Fruit fly (Drosophila melanogaster) whole organism, embryonic: Measurements from ENCODE around the gene Atg2.
A peak's percentile ranks its signal among the peaks of the same experiment; 100 is the strongest.

Source experiments
- Antp ChIP-seq: fragments of 200-800 bp; sonication (Bioruptor generic); optimal IDR thresholded peaks from 3 replicates; lab custom pipeline; 2016; ENCODE audit warnings: missing biosample characterization, missing genetic modification characterization
- CG10267 ChIP-seq: fragments of 200-800 bp; sonication (Bioruptor generic); optimal IDR thresholded peaks from 2 replicates; lab custom pipeline; 2018; ENCODE audit warnings: missing biosample characterization, mild to moderate bottlenecking, missing genetic modification characterization, moderate library complexity
- CG10321 ChIP-seq: fragments of 200-800 bp; sonication (Bioruptor generic); IDR thresholded peaks from 2 replicates; pipeline ENCODE4 v1.3.6; 2022; ENCODE audit warnings: missing biosample characterization, missing genetic modification characterization
- CG11456 ChIP-seq: fragments of 200-800 bp; sonication (Bioruptor generic); IDR thresholded peaks from 3 replicates; pipeline ENCODE4 v1.3.6; 2022; ENCODE audit warnings: missing biosample characterization, missing genetic modification characterization
- CG12299 ChIP-seq: fragments of 200-800 bp; sonication (Bioruptor generic); optimal IDR thresholded peaks from 2 replicates; lab custom pipeline; 2018; ENCODE audit warnings: missing biosample characterization, mild to moderate bottlenecking, missing genetic modification characterization
- CG13287 ChIP-seq: fragments of 200-800 bp; sonication (Bioruptor generic); IDR thresholded peaks from 2 replicates; pipeline ENCODE4 v1.3.6; 2022; ENCODE audit warnings: missing biosample characterization, missing genetic modification characterization; ENCODE audit not compliant: partially characterized antibody
- CG13296 ChIP-seq: fragments of 200-800 bp; sonication (Bioruptor generic); optimal IDR thresholded peaks from 3 replicates; lab custom pipeline; 2018; ENCODE audit warnings: missing biosample characterization, mild to moderate bottlenecking, missing genetic modification characterization
- CG17359 ChIP-seq: fragments of 200-800 bp; sonication (Bioruptor generic); optimal IDR thresholded peaks from 3 replicates; lab custom pipeline; 2018; ENCODE audit warnings: missing biosample characterization, mild to moderate bottlenecking, missing genetic modification characterization, moderate library complexity
- CG17385 ChIP-seq: fragments of 200-800 bp; sonication (Bioruptor generic); optimal IDR thresholded peaks from 3 replicates; lab custom pipeline; 2018; ENCODE audit warnings: missing biosample characterization, mild to moderate bottlenecking, missing genetic modification characterization
- CG1832 ChIP-seq: fragments of 200-800 bp; sonication (Bioruptor generic); optimal IDR thresholded peaks from 2 replicates; lab custom pipeline; 2017; ENCODE audit warnings: missing biosample characterization, mild to moderate bottlenecking, missing genetic modification characterization, inconsistent platforms
- CG2678 ChIP-seq: fragments of 200-800 bp; sonication (Bioruptor generic); optimal IDR thresholded peaks from 3 replicates; lab custom pipeline; 2019; ENCODE audit warnings: missing biosample characterization, mild to moderate bottlenecking, missing genetic modification characterization, moderate library complexity
- CG2875 ChIP-seq: fragments of 200-800 bp; sonication (Bioruptor generic); optimal IDR thresholded peaks from 2 replicates; lab custom pipeline; 2017; ENCODE audit warnings: missing biosample characterization, mild to moderate bottlenecking, missing genetic modification characterization, missing genetic modification reagents
- CG33213 ChIP-seq: fragments of 200-800 bp; sonication (Bioruptor generic); optimal IDR thresholded peaks from 3 replicates; lab custom pipeline; 2016; ENCODE audit warnings: missing biosample characterization, missing genetic modification characterization
- CG3838 ChIP-seq: fragments of 200-800 bp; sonication (Bioruptor generic); optimal IDR thresholded peaks from 3 replicates; lab custom pipeline; 2016; ENCODE audit warnings: missing biosample characterization, missing genetic modification characterization
- CG5180 ChIP-seq: fragments of 200-800 bp; sonication (Bioruptor generic); optimal IDR thresholded peaks from 3 replicates; lab custom pipeline; 2017; ENCODE audit warnings: missing biosample characterization, missing genetic modification characterization, mild to moderate bottlenecking, moderate library complexity, missing genetic modification reagents
- CG5245 ChIP-seq: fragments of 200-800 bp; sonication (Bioruptor generic); optimal IDR thresholded peaks from 3 replicates; lab custom pipeline; 2016; ENCODE audit warnings: missing biosample characterization, missing genetic modification characterization
- CG6813 ChIP-seq: fragments of 200-800 bp; sonication (Bioruptor generic); optimal IDR thresholded peaks from 2 replicates; lab custom pipeline; 2017; ENCODE audit warnings: missing biosample characterization, missing genetic modification characterization, mild to moderate bottlenecking, moderate library complexity, missing genetic modification reagents
- CG7372 ChIP-seq: fragments of 200-800 bp; sonication (Bioruptor generic); IDR thresholded peaks from 2 replicates; pipeline ENCODE4 v1.3.6; 2022; ENCODE audit warnings: missing biosample characterization, missing genetic modification characterization
- CG8281 ChIP-seq: fragments of 200-800 bp; sonication (Bioruptor generic); optimal IDR thresholded peaks from 2 replicates; lab custom pipeline; 2018; ENCODE audit warnings: missing biosample characterization, mild to moderate bottlenecking, missing genetic modification characterization, moderate library complexity
- CG8924 ChIP-seq: fragments of 200-800 bp; optimal IDR thresholded peaks from 3 replicates; lab custom pipeline; 2019; ENCODE audit warnings: missing biosample characterization, mild to moderate bottlenecking, missing genetic modification characterization, moderate library complexity
- CG9932 ChIP-seq: fragments of 200-800 bp; sonication (Bioruptor generic); IDR thresholded peaks from 2 replicates; pipeline ENCODE4 v1.3.6; 2022; ENCODE audit warnings: missing biosample characterization, missing genetic modification characterization
- D19A ChIP-seq: fragments of 200-800 bp; optimal IDR thresholded peaks from 3 replicates; lab custom pipeline; 2019; ENCODE audit warnings: missing biosample characterization, mild to moderate bottlenecking, missing genetic modification characterization, moderate library complexity
- Deaf1 ChIP-seq: fragments of 200-800 bp; optimal IDR thresholded peaks from 3 replicates; lab custom pipeline; 2019; ENCODE audit warnings: missing biosample characterization, mild to moderate bottlenecking, missing genetic modification characterization, moderate library complexity
- Ets65A ChIP-seq: fragments of 200-800 bp; sonication (Bioruptor generic); peaks from one replicate; lab custom pipeline; 2016; ENCODE audit warnings: missing biosample characterization, missing genetic modification characterization
- MTF-1 ChIP-seq: fragments of 200-800 bp; sonication (Bioruptor generic); optimal IDR thresholded peaks from 2 replicates; lab custom pipeline; 2018; ENCODE audit warnings: missing biosample characterization, mild to moderate bottlenecking, missing genetic modification characterization, borderline replicate concordance
- NC2α ChIP-seq: fragments of 200-800 bp; sonication (Bioruptor generic); optimal IDR thresholded peaks from 2 replicates; lab custom pipeline; 2016; ENCODE audit warnings: missing biosample characterization, missing genetic modification characterization
- PHDP ChIP-seq: fragments of 200-800 bp; sonication (Bioruptor generic); optimal IDR thresholded peaks from 3 replicates; lab custom pipeline; 2018; ENCODE audit warnings: missing biosample characterization, mild to moderate bottlenecking, missing genetic modification characterization, moderate library complexity
- Sry-β ChIP-seq: fragments of 200-800 bp; sonication (Bioruptor generic); optimal IDR thresholded peaks from 2 replicates; lab custom pipeline; 2018; ENCODE audit warnings: missing biosample characterization, mild to moderate bottlenecking, missing genetic modification characterization, moderate library complexity
- Stat92E ChIP-seq, 3 experiments: fragments of >200 bp in 2 of 3; fragments of 200-800 bp in 1 of 3; sonication (Bioruptor generic) in 1 of 3; optimal IDR thresholded peaks; 2 replicates each; lab custom pipeline; 2017 to 2019; ENCODE audit warnings: missing biosample characterization in 3 of 3, missing genetic modification characterization in 3 of 3, mild to moderate bottlenecking in 1 of 3, moderate library complexity in 1 of 3
- Usf ChIP-seq: fragments of 200-800 bp; sonication (Bioruptor generic); optimal IDR thresholded peaks from 2 replicates; lab custom pipeline; 2017; ENCODE audit warnings: missing genotype, missing biosample characterization, missing genetic modification characterization
- ac ChIP-seq: fragments of 200-800 bp; sonication (Bioruptor generic); optimal IDR thresholded peaks from 3 replicates; lab custom pipeline; 2017; ENCODE audit warnings: missing biosample characterization, mild to moderate bottlenecking, missing genetic modification characterization
- az2 ChIP-seq: fragments of 200-800 bp; sonication (Bioruptor generic); optimal IDR thresholded peaks from 3 replicates; lab custom pipeline; 2016; ENCODE audit warnings: missing biosample characterization, missing genetic modification characterization
- bcd ChIP-seq: fragments of 200-800 bp; sonication (Bioruptor generic); optimal IDR thresholded peaks from 2 replicates; lab custom pipeline; 2017; ENCODE audit warnings: missing biosample characterization, mild to moderate bottlenecking, missing genetic modification characterization
- cad ChIP-seq: fragments of >200 bp; optimal IDR thresholded peaks from 2 replicates; lab custom pipeline; 2017; ENCODE audit warnings: missing biosample characterization, missing genetic modification characterization
- dimm ChIP-seq: fragments of 200-800 bp; sonication (Bioruptor generic); IDR thresholded peaks from 2 replicates; pipeline ENCODE4 v1.3.6; 2022; ENCODE audit warnings: missing biosample characterization, missing genetic modification characterization
- disco-r ChIP-seq: fragments of 200-800 bp; sonication (Bioruptor generic); optimal IDR thresholded peaks from 2 replicates; lab custom pipeline; 2016; ENCODE audit warnings: missing biosample characterization, missing genetic modification characterization
- gfzf ChIP-seq: fragments of 200-800 bp; sonication (Bioruptor generic); optimal IDR thresholded peaks from 2 replicates; lab custom pipeline; 2016; ENCODE audit warnings: missing biosample characterization, mild to moderate bottlenecking, missing genetic modification characterization, moderate library complexity
- gt ChIP-seq: fragments of 200-800 bp; sonication (Bioruptor generic); IDR thresholded peaks from 2 replicates; pipeline ENCODE4 v1.3.6; 2022; ENCODE audit warnings: missing biosample characterization, missing genetic modification characterization
- hb ChIP-seq: fragments of 200-800 bp; sonication (Bioruptor generic); IDR thresholded peaks from 3 replicates; pipeline ENCODE4 v1.3.6; 2022; ENCODE audit warnings: missing biosample characterization, missing genetic modification characterization; ENCODE audit not compliant: partially characterized antibody
- klu ChIP-seq: fragments of 200-800 bp; sonication (Bioruptor generic); IDR thresholded peaks from 2 replicates; pipeline ENCODE4 v1.3.6; 2022; ENCODE audit warnings: missing biosample characterization, missing genetic modification characterization
- knrl ChIP-seq: fragments of 200-800 bp; sonication (Bioruptor generic); IDR thresholded peaks from 3 replicates; pipeline ENCODE4 v1.3.6; 2022; ENCODE audit warnings: missing biosample characterization, missing genetic modification characterization; ENCODE audit not compliant: partially characterized antibody
- p53 ChIP-seq: fragments of 200-800 bp; sonication (Bioruptor generic); optimal IDR thresholded peaks from 2 replicates; lab custom pipeline; 2016; ENCODE audit warnings: missing biosample characterization, missing genetic modification characterization
- pb ChIP-seq: fragments of 200-800 bp; sonication (Bioruptor generic); optimal IDR thresholded peaks from 3 replicates; lab custom pipeline; 2016; ENCODE audit warnings: missing biosample characterization, missing genetic modification characterization
- ranshi ChIP-seq: fragments of 200-800 bp; sonication (Bioruptor generic); IDR thresholded peaks from 2 replicates; pipeline ENCODE4 v1.3.6; 2022; ENCODE audit warnings: missing biosample characterization, missing genetic modification characterization
- sima ChIP-seq: fragments of 200-800 bp; sonication (Bioruptor generic); optimal IDR thresholded peaks from 2 replicates; lab custom pipeline; 2016; ENCODE audit warnings: missing biosample characterization, missing genetic modification characterization
- toy ChIP-seq: fragments of 200-800 bp; sonication (Bioruptor generic); IDR thresholded peaks from 2 replicates; pipeline ENCODE4 v1.3.6; 2022; ENCODE audit warnings: missing biosample characterization, missing genetic modification characterization
- wdn ChIP-seq: fragments of 200-800 bp; sonication (Bioruptor generic); IDR thresholded peaks from 2 replicates; pipeline ENCODE4 v1.3.6; 2022; ENCODE audit warnings: missing biosample characterization, missing genetic modification characterization
- wek ChIP-seq: fragments of 200-800 bp; sonication (Bioruptor generic); optimal IDR thresholded peaks from 3 replicates; lab custom pipeline; 2018; ENCODE audit warnings: missing biosample characterization, mild to moderate bottlenecking, missing genetic modification characterization, moderate library complexity

The Atg2 gene

dm6 chr3L:2766269-2767088 lies 7.7 kb upstream of the Atg2 start, which contains the start of the genes Mrtf and Non2 (continued):
- TF ChIP-seq wdn = peak; percentile 62; the same call in 1 of the 2 replicates
- TF ChIP-seq az2 (GFP tag; lab: Kevin White, UChicago) = peak; percentile 61
- peak; percentile 77 for TF ChIP-seq CG9932 (GFP tag; lab: Robert Waterston, UW)
- TF ChIP-seq sima (GFP tag; lab: Kevin White, UChicago) = peak; percentile 4
- TF ChIP-seq pb = peak; percentile 15
- TF ChIP-seq CG11456 (GFP tag; lab: Robert Waterston, UW) = peak; percentile 65; the same call in 2 of the 3 replicates
- TF ChIP-seq PHDP (tag; lab: Kevin White, UChicago) = peak; percentile 0
- peak; percentile 79; the same call in 2 of the 3 replicates for TF ChIP-seq hb
- TF ChIP-seq dimm (GFP tag; lab: Robert Waterston, UW) = no peak
- no peak; the same call in 1 of the 2 replicates for TF ChIP-seq toy (GFP tag; lab: Robert Waterston, UW)
- TF ChIP-seq CG33213 (GFP tag; lab: Kevin White, UChicago) = no peak
- TF ChIP-seq CG17385 (GFP tag; lab: Kevin White, UChicago) = no peak
- TF ChIP-seq CG5245 = peak; percentile 7
- no peak for TF ChIP-seq CG8281 (tag; lab: Kevin White, UChicago)
- peak; percentile 61 for TF ChIP-seq Antp (GFP tag; lab: Kevin White, UChicago)
- no peak for TF ChIP-seq ac (GFP tag; lab: Kevin White, UChicago)
- TF ChIP-seq MTF-1 (GFP tag; lab: Kevin White, UChicago) = no peak
- TF ChIP-seq CG1832 (GFP tag; lab: Kevin White, UChicago) = no peak
- peak; percentile 59 for TF ChIP-seq CG17359 (tag; lab: Kevin White, UChicago)
- no peak for TF ChIP-seq CG3838 (GFP tag; lab: Kevin White, UChicago)
- peak; percentile 72 for TF ChIP-seq CG8924 (tag; lab: Kevin White, UChicago)
- TF ChIP-seq cad (GFP tag; lab: Kevin White, UChicago) = no peak
- peak; percentile 94 for TF ChIP-seq Sry-β (GFP tag; lab: Kevin White, UChicago)
- TF ChIP-seq CG2875 (GFP tag; lab: Kevin White, UChicago) = no peak
- TF ChIP-seq Stat92E (GFP tag; optimal IDR thresholded peaks at IDR 0.05; lab: Kevin White, UChicago) = no peak
- peak; percentile 55 for TF ChIP-seq CG10267
- TF ChIP-seq CG13287 (GFP tag; lab: Robert Waterston, UW) = peak; percentile 82
- TF ChIP-seq knrl (GFP tag; lab: Robert Waterston, UW) = peak; percentile 83; the same call in 2 of the 3 replicates
- TF ChIP-seq Ets65A (GFP tag; lab: Kevin White, UChicago) = peak; percentile 96
- peak; percentile 50 for TF ChIP-seq Usf (GFP tag; lab: Kevin White, UChicago)
- TF ChIP-seq CG12299 (tag; lab: Kevin White, UChicago) = no peak
- TF ChIP-seq D19A (tag; lab: Kevin White, UChicago) = peak; percentile 4
- TF ChIP-seq NC2α = no peak
- TF ChIP-seq CG7372 (GFP tag; lab: Robert Waterston, UW) = peak; percentile 38
- TF ChIP-seq CG10321 (GFP tag; lab: Robert Waterston, UW) = no peak
- no peak for TF ChIP-seq klu
- TF ChIP-seq disco-r = peak; percentile 42
- peak; percentile 61; the same call in 1 of the 2 replicates for TF ChIP-seq ranshi (GFP tag; lab: Robert Waterston, UW)
- peak; percentile 37 for TF ChIP-seq CG13296 (GFP tag; lab: Kevin White, UChicago)
- peak; percentile 21 for TF ChIP-seq Deaf1 (tag; lab: Kevin White, UChicago)
- TF ChIP-seq CG6813 (GFP tag; lab: Kevin White, UChicago) = no peak
- TF ChIP-seq p53 (GFP tag; lab: Kevin White, UChicago) = no peak
- peak; percentile 19 for TF ChIP-seq gfzf
- TF ChIP-seq bcd (GFP tag; lab: Kevin White, UChicago) = peak; percentile 56
- TF ChIP-seq CG2678 (tag; lab: Kevin White, UChicago) = peak; percentile 66
- TF ChIP-seq wek = no peak
- TF ChIP-seq gt (GFP tag; lab: Robert Waterston, UW) = no peak
- TF ChIP-seq CG5180 (GFP tag; lab: Kevin White, UChicago) = no peak
